ENCODE assay signal across 1 worm cellular context in the genomic region with DNA sequence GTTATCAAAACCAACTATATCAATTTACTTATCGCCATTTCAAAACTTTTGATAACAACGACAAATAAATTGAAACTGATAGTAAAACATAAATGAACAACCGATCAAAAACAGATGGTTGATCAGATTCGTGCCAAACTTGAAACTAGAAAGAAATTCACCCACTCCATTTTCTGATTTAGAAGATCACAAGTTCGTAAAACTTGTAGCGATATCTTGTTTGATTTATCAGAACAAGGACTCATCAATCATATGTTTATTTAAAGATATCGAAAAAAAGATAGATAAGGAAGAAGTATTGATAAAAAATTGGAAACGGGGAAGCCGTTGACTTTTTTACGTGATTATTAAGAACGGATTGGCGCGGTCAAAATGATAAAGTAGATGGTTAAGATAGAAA.
TF ChIP-seq lines count a peak whose summit lies in the region.

No protein-coding gene starts in this region.

TF ChIP-seq in whole organism, L4 larva, 104 proteins besides CTCF, POLR2A, EP300 and RAD21 (continued from another document):
- TF ChIP-seq zip-2 (tag; optimal IDR thresholded peaks at IDR 0.05; lab: Kevin White, UChicago): no peak
- TF ChIP-seq unc-39 (tag; optimal IDR thresholded peaks at IDR 0.05; lab: Kevin White, UChicago): no peak
- TF ChIP-seq nhr-48 (tag; optimal IDR thresholded peaks at IDR 0.05; lab: Kevin White, UChicago): peak; percentile 0
